Fruit fly (Drosophila melanogaster): ENCODE data around the gene Qsox3.

Gene Qsox3

dm6 chr3R:21905615-21906014 is 6.0 kb upstream of the Qsox3 start (continued):
- TF ChIP-seq vri (GFP tag; optimal IDR thresholded peaks at IDR 0.05) (peak; percentile 46), pdm3 (GFP tag; optimal IDR thresholded peaks at IDR 0.05) (peak; percentile 82), CG3032 (tag; optimal IDR thresholded peaks at IDR 0.05) (peak; percentile 89), Hr4 (GFP tag; optimal IDR thresholded peaks at IDR 0.05) (peak; percentile 90), CG11902 (GFP tag; optimal IDR thresholded peaks at IDR 0.05) (peak; percentile 44), CG11762 (GFP tag; optimal IDR thresholded peaks at IDR 0.05; ENCODE audit: insufficient read depth) (peak; percentile 69), dsx (GFP tag; optimal IDR thresholded peaks at IDR 0.05; ENCODE audit: poor library complexity, severe bottlenecking) (peak; percentile 88), CG7368 (GFP tag; optimal IDR thresholded peaks at IDR 0.05) (peak; percentile 6), eg (GFP tag; IDR thresholded peaks at IDR 0.05) (peak; percentile 90), Lpt (GFP tag; optimal IDR thresholded peaks at IDR 0.05) (peak; percentile 89), svp (GFP tag) (peak; percentile 86), dac (GFP tag; optimal IDR thresholded peaks at IDR 0.05) (peak; percentile 76), Blimp-1 (GFP tag; optimal IDR thresholded peaks at IDR 0.05) (peak; percentile 46), CG8119 (GFP tag; IDR thresholded peaks at IDR 0.05) (peak; percentile 93), CG16779 (tag; optimal IDR thresholded peaks at IDR 0.05) (peak; percentile 69), Met (GFP tag; optimal IDR thresholded peaks at IDR 0.05) (peak; percentile 78), Ets96B (tag; optimal IDR thresholded peaks at IDR 0.05) (peak; percentile 91), CG6808 (GFP tag; optimal IDR thresholded peaks at IDR 0.05) (peak; percentile 84), CG6276 (GFP tag; optimal IDR thresholded peaks at IDR 0.05) (peak; percentile 82), Eip93F (GFP tag; optimal IDR thresholded peaks at IDR 0.05) (no peak), net (GFP tag; optimal IDR thresholded peaks at IDR 0.05) (peak; percentile 79), CG11294 (GFP tag; IDR thresholded peaks at IDR 0.05) (peak; percentile 60), achi (GFP tag; optimal IDR thresholded peaks at IDR 0.05) (peak; percentile 88), acj6 (GFP tag; optimal IDR thresholded peaks at IDR 0.05) (peak; percentile 85), CG8319 (GFP tag; optimal IDR thresholded peaks at IDR 0.05) (peak; percentile 57), CG9139 (GFP tag; optimal IDR thresholded peaks at IDR 0.05) (peak; percentile 81), esn (GFP tag; optimal IDR thresholded peaks at IDR 0.05) (peak; percentile 79), CG34406 (GFP tag; optimal IDR thresholded peaks at IDR 0.05) (peak; percentile 80), CG1621 (tag; optimal IDR thresholded peaks at IDR 0.05) (peak; percentile 79), OdsH (GFP tag; optimal IDR thresholded peaks at IDR 0.05) (peak; percentile 88), fd85E (GFP tag; optimal IDR thresholded peaks at IDR 0.05) (no peak), topi (GFP tag; optimal IDR thresholded peaks at IDR 0.05) (peak; percentile 73), salr (GFP tag; optimal IDR thresholded peaks at IDR 0.05) (peak; percentile 69 to 91), CG4318 (GFP tag; optimal IDR thresholded peaks at IDR 0.05) (peak; percentile 87)

dm6 chr3R:21906867-21907266 is 4.7 kb upstream of the Qsox3 start:
- TF ChIP-seq Sox102F (GFP tag; optimal IDR thresholded peaks at IDR 0.05) (no peak), CG3032 (tag; optimal IDR thresholded peaks at IDR 0.05) (no peak), achi (GFP tag; optimal IDR thresholded peaks at IDR 0.05) (peak; percentile 10), CG10631 (GFP tag; optimal IDR thresholded peaks at IDR 0.05) (peak; percentile 6), salr (GFP tag; optimal IDR thresholded peaks at IDR 0.05) (peak in 1 of 2 experiments; percentile 23), CG8119 (GFP tag; IDR thresholded peaks at IDR 0.05) (peak; percentile 46; the same call in 2 of the 3 replicates), CG32006 (GFP tag; optimal IDR thresholded peaks at IDR 0.05) (peak; percentile 52), Smox (GFP tag; optimal IDR thresholded peaks at IDR 0.05) (no peak), Eip78C (GFP tag) (peak; percentile 33)

- peak; percentile 43 for TF ChIP-seq dsx (GFP tag; optimal IDR thresholded peaks at IDR 0.05; ENCODE audit: poor library complexity, severe bottlenecking)
- TF ChIP-seq CG10631 (GFP tag; optimal IDR thresholded peaks at IDR 0.05): no peak
- peak in 1 of 2 experiments; percentile 11 for TF ChIP-seq ss (GFP tag; optimal IDR thresholded peaks at IDR 0.05)
- no peak for TF ChIP-seq pdm3 (GFP tag; optimal IDR thresholded peaks at IDR 0.05)
- TF ChIP-seq Hr39 (GFP tag; optimal IDR thresholded peaks at IDR 0.05): no peak
- TF ChIP-seq CG11762 (GFP tag; optimal IDR thresholded peaks at IDR 0.05; ENCODE audit: insufficient read depth): no peak
- TF ChIP-seq svp (GFP tag): peak; percentile 19
Measured at dm6 chr3R:21913447-21913846, 1.8 kb downstream of the Qsox3 start, which contains the start of gene Qsox2. Gene Qsox2 (plus strand): TSS chr3R:21913747.

All from whole organism, prepupa.